Fruit fly (Drosophila melanogaster): ENCODE data around the gene Mct1.

Mct1 gene

DNA sequence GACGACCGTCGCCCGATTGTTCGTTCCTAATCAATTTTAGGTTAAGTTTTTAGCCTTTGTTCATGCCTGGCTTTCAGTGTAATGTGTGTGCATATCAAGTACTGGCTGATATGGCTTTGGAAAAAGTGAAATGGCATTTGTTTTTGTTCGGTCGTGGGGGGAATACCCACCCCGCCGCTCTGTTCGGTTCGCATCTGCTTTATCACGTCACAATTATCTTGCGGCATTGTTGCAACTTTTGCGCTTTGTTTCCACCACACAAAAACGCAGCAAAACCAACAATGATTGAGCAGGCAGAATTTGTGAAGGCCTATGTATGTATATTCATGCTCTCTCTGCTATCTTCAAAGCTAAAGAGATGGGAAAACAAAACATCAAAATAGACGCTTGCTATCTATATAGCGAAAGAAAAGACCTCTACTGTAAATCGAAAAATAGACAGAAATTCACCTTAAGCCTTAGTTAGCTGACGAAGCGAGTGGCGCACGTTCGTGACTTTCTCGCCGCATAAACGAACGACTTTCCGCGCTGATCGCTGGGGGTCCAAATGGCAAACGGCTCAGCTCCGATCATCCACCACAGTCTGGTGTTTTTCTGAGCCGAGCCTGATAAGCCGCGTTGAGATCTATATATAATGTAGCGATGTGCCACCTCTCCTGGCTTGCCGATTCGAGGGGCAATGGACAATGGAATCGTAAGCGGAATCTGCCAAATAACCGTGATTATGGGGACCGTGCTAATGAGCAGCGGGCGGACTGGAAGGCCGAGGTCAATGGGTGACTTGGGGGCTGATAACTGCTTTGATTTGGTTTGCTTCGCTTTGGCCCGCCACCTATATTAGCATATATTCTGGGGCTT is 8.7 kb downstream of the Mct1 start:
- TF ChIP-seq pan (optimal IDR thresholded peaks at IDR 0.05), result no peak
- peak; percentile 17 for TF ChIP-seq fru (GFP tag; optimal IDR thresholded peaks at IDR 0.05)
- no peak for TF ChIP-seq Rel (GFP tag; optimal IDR thresholded peaks at IDR 0.05)
- TF ChIP-seq Rel (tag; optimal IDR thresholded peaks at IDR 0.05), result peak; percentile 97
- TF ChIP-seq h (GFP tag; optimal IDR thresholded peaks at IDR 0.05), result peak; percentile 33
- peak; percentile 28 for TF ChIP-seq Sp1 (GFP tag; optimal IDR thresholded peaks at IDR 0.05)
- TF ChIP-seq usp (GFP tag; optimal IDR thresholded peaks at IDR 0.05), result no peak
- TF ChIP-seq br (GFP tag; optimal IDR thresholded peaks at IDR 0.05), result peak; percentile 19
- TF ChIP-seq HLH106 (tag; optimal IDR thresholded peaks at IDR 0.05), result peak; percentile 3

DNA sequence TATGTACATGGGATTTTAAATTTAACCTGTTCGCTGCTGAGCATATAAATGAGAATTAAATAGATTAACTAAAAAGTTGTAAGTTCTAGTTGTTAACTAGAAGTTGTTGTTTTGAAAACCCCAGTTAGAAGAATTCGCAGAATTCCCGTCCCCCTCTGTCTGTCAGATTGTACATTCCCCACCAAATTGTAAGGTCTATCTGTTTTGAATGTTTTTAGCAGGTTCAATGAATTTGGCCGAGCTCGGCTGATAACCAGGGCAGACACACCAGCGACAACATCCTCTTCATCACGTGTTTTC is 9.2 kb downstream of the Mct1 start:
- TF ChIP-seq lola (GFP tag; optimal IDR thresholded peaks at IDR 0.05) (no peak), Vsx2 (GFP tag; optimal IDR thresholded peaks at IDR 0.05; ENCODE audit: partially characterized antibody) (no peak), Rel (GFP tag; optimal IDR thresholded peaks at IDR 0.05) (no peak), Rel (tag; optimal IDR thresholded peaks at IDR 0.05) (peak; percentile 50)

DNA sequence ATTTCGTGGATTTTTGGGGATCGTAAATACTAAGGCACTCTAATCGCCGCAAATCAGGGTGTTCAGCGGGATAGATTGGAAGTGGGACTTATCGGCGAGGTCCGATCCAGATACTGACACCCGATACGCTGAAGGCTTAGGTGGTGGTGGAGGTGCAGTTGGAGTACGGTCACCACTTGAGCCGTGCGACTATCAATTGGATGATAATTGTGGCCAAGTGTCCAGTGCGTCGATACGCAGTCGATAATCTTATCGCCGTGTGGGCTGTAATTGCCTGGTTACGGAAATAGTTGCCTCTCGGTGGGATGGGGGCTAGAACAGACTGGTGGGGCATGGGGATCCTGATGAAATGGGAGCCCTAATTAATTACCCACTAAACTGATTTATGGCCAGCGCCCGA is 10.3 kb downstream of the Mct1 start:
- TF ChIP-seq h (GFP tag; optimal IDR thresholded peaks at IDR 0.05), result peak; percentile 22
- TF ChIP-seq ey (GFP tag; optimal IDR thresholded peaks at IDR 0.05), result no peak

dm6 chrX:2203766-2204165 is 14.8 kb downstream of the Mct1 start, which contains the start of gene FarO:
Gene FarO (minus strand): TSS chrX:2203866.
- TF ChIP-seq Hr83 (GFP tag; optimal IDR thresholded peaks at IDR 0.05; ENCODE audit: poor library complexity, severe bottlenecking) (no peak), Mio (GFP tag; optimal IDR thresholded peaks at IDR 0.05) (no peak), dmrt93B (GFP tag; optimal IDR thresholded peaks at IDR 0.05) (no peak), woc (GFP tag; optimal IDR thresholded peaks at IDR 0.05) (no peak), GATAd (GFP tag; optimal IDR thresholded peaks at IDR 0.05) (no peak), Myc (optimal IDR thresholded peaks at IDR 0.05) (no peak), Hnf4 (GFP tag; optimal IDR thresholded peaks at IDR 0.05) (no peak), OdsH (GFP tag; optimal IDR thresholded peaks at IDR 0.05) (no peak), Sp1 (GFP tag; optimal IDR thresholded peaks at IDR 0.05) (no peak), sage (GFP tag; optimal IDR thresholded peaks at IDR 0.05) (no peak), HLH106 (tag; optimal IDR thresholded peaks at IDR 0.05) (no peak), dl (GFP tag; optimal IDR thresholded peaks at IDR 0.05; ENCODE audit: insufficient read depth in 1 of 2, partially characterized antibody in 2 of 2) (no peak)

dm6 chrX:2208641-2209241 is 19.8 kb downstream of the Mct1 start:
- no peak for TF ChIP-seq ey (GFP tag; optimal IDR thresholded peaks at IDR 0.05)
- TF ChIP-seq br (GFP tag; optimal IDR thresholded peaks at IDR 0.05), result no peak
- TF ChIP-seq Myc (optimal IDR thresholded peaks at IDR 0.05), result no peak
- no peak for TF ChIP-seq Hr83 (GFP tag; optimal IDR thresholded peaks at IDR 0.05; ENCODE audit: poor library complexity, severe bottlenecking)
- no peak for TF ChIP-seq foxo (GFP tag; optimal IDR thresholded peaks at IDR 0.05)
- no peak for TF ChIP-seq GATAd (GFP tag; optimal IDR thresholded peaks at IDR 0.05)
- TF ChIP-seq Sp1 (GFP tag; optimal IDR thresholded peaks at IDR 0.05), result no peak
- no peak for TF ChIP-seq CrebA (GFP tag; optimal IDR thresholded peaks at IDR 0.05; ENCODE audit: borderline replicate concordance)
- no peak for TF ChIP-seq Jra (GFP tag; optimal IDR thresholded peaks at IDR 0.05)
- no peak for TF ChIP-seq CG32264 (GFP tag; optimal IDR thresholded peaks at IDR 0.05)
- TF ChIP-seq Hnf4 (GFP tag; optimal IDR thresholded peaks at IDR 0.05), result no peak
- TF ChIP-seq dmrt93B (GFP tag; optimal IDR thresholded peaks at IDR 0.05), result no peak
- no peak for TF ChIP-seq usp (GFP tag; optimal IDR thresholded peaks at IDR 0.05)

dm6 chrX:2212327-2212820 is 23.4 kb downstream of the Mct1 start:
- TF ChIP-seq lola (GFP tag; optimal IDR thresholded peaks at IDR 0.05) (no peak), dsf (GFP tag; optimal IDR thresholded peaks at IDR 0.05; ENCODE audit: borderline replicate concordance) (no peak), br (GFP tag; optimal IDR thresholded peaks at IDR 0.05) (no peak), h (GFP tag; optimal IDR thresholded peaks at IDR 0.05) (peak; percentile 15), sage (GFP tag; optimal IDR thresholded peaks at IDR 0.05) (no peak), HLH106 (tag; optimal IDR thresholded peaks at IDR 0.05) (peak; percentile 36), rgr (GFP tag; optimal IDR thresholded peaks at IDR 0.05) (no peak), foxo (GFP tag; optimal IDR thresholded peaks at IDR 0.05) (peak in 1 of 2 experiments; percentile 23), fru (GFP tag; optimal IDR thresholded peaks at IDR 0.05) (peak; percentile 36), Rel (GFP tag; optimal IDR thresholded peaks at IDR 0.05) (no peak), Rel (tag; optimal IDR thresholded peaks at IDR 0.05) (peak; percentile 65), Sp1 (GFP tag; optimal IDR thresholded peaks at IDR 0.05) (no peak)

All from whole organism, wandering third instar larva.